Worm (Caenorhabditis elegans): ENCODE measurements around the gene C16C10.4.

Gene C16C10.4

DNA sequence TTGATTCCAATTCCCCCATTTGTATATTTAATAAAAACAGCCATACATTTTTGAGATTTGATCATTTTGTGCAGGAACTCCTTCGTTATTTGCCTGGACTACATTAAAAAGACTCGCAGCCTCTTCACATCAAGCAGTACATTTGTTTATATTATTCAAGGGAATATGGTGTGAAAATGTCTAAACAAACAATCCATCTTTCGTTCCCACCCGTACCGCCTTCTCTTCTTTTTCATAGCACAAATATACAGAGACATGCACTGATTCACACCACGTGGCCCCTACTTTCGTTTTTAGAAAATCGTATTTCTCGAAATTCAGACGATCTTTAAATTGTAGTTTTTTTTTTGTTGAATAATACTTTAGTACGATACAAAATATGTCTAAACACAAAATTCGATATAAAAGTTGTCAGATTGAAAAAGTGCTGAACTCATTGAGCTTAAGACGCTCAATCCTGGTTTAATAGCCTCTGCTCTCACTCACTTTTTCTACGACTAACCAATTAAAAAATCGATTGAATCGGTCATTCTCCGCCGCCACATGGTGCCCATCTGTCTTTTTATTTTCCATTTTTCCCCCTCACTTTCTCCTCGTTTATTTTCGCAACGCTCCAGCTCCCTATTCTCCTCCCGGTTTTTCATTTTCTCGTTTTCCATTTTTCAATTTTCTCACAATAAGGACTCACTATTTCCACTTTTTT, 24.3 kb downstream of the C16C10.4 start (continued):
- peak; percentile 5 for TF ChIP-seq hlh-17 (GFP tag; optimal IDR thresholded peaks at IDR 0.05; ENCODE audit: borderline replicate concordance)
- no peak for TF ChIP-seq unc-86 (tag; optimal IDR thresholded peaks at IDR 0.05)
- no peak for TF ChIP-seq pag-3 (tag; optimal IDR thresholded peaks at IDR 0.05; ENCODE audit: borderline replicate concordance, insufficient read depth)
- TF ChIP-seq nhr-12 (tag; optimal IDR thresholded peaks at IDR 0.05): no peak
- no peak for TF ChIP-seq F16B12.6 (tag; optimal IDR thresholded peaks at IDR 0.05)
- TF ChIP-seq lin-39 (tag; optimal IDR thresholded peaks at IDR 0.05): no peak
- no peak for TF ChIP-seq C04F5.9 (tag; optimal IDR thresholded peaks at IDR 0.05)
- peak; percentile 22 for TF ChIP-seq lin-14 (GFP tag; optimal IDR thresholded peaks at IDR 0.05)
- TF ChIP-seq alr-1 (tag; optimal IDR thresholded peaks at IDR 0.05; ENCODE audit: borderline replicate concordance): no peak
- peak; percentile 44 for TF ChIP-seq ceh-8 (GFP tag; optimal IDR thresholded peaks at IDR 0.05)
- TF ChIP-seq dpl-1 (GFP tag; optimal IDR thresholded peaks at IDR 0.05): no peak
- TF ChIP-seq nhr-71 (tag; optimal IDR thresholded peaks at IDR 0.05): peak; percentile 83
- TF ChIP-seq jun-1 (tag; optimal IDR thresholded peaks at IDR 0.05): no peak
- TF ChIP-seq ama-1 (optimal IDR thresholded peaks at IDR 0.05): peak; percentile 95
- peak; percentile 53 for TF ChIP-seq rnt-1 (tag; optimal IDR thresholded peaks at IDR 0.05)
- TF ChIP-seq ces-1 (GFP tag; optimal IDR thresholded peaks at IDR 0.05): no peak
- TF ChIP-seq fkh-8 (tag; optimal IDR thresholded peaks at IDR 0.05): no peak
- TF ChIP-seq ceh-82 (tag; optimal IDR thresholded peaks at IDR 0.05): no peak
- peak; percentile 77 for TF ChIP-seq blmp-1 (tag; optimal IDR thresholded peaks at IDR 0.05)
- no peak for TF ChIP-seq sox-4 (tag; optimal IDR thresholded peaks at IDR 0.05)
- TF ChIP-seq ceh-63 (GFP tag; optimal IDR thresholded peaks at IDR 0.05): no peak
- no peak for TF ChIP-seq lin-15B (tag; optimal IDR thresholded peaks at IDR 0.05)
- no peak for TF ChIP-seq hlh-4 (tag; optimal IDR thresholded peaks at IDR 0.05)
- no peak for TF ChIP-seq ceh-90 (tag; optimal IDR thresholded peaks at IDR 0.05)
- no peak for TF ChIP-seq egl-27 (tag; optimal IDR thresholded peaks at IDR 0.05)
- no peak for TF ChIP-seq unc-62 (GFP tag; optimal IDR thresholded peaks at IDR 0.05)
- no peak for TF ChIP-seq Y116A8C.19 (tag; optimal IDR thresholded peaks at IDR 0.05; ENCODE audit: borderline replicate concordance)
- peak; percentile 25 for TF ChIP-seq lin-13 (GFP tag; optimal IDR thresholded peaks at IDR 0.05)
- TF ChIP-seq aly-2 (tag; optimal IDR thresholded peaks at IDR 0.05): peak; percentile 94
- no peak for TF ChIP-seq zag-1 (tag; optimal IDR thresholded peaks at IDR 0.05)
- no peak for TF ChIP-seq nhr-11 (tag; optimal IDR thresholded peaks at IDR 0.05)
- no peak for TF ChIP-seq skn-1 (tag; optimal IDR thresholded peaks at IDR 0.05)

ce11 chrIII:4196301-4196987, 25.3 kb downstream of the C16C10.4 start:
- peak; percentile 60 for TF ChIP-seq snu-23 (GFP tag; optimal IDR thresholded peaks at IDR 0.05)
- peak; percentile 55 for TF ChIP-seq swsn-7 (tag; optimal IDR thresholded peaks at IDR 0.05)
- no peak for TF ChIP-seq unc-130 (tag; optimal IDR thresholded peaks at IDR 0.05)
- TF ChIP-seq nhr-76 (tag; optimal IDR thresholded peaks at IDR 0.05): no peak
- peak; percentile 92 for TF ChIP-seq rnt-1 (tag; optimal IDR thresholded peaks at IDR 0.05)
- TF ChIP-seq unc-98 (GFP tag; IDR thresholded peaks at IDR 0.05): 0 out of 2 replicates have a peak, but pooled peaks have one; percentile 49
- TF ChIP-seq nhr-12 (tag; optimal IDR thresholded peaks at IDR 0.05): no peak
- TF ChIP-seq mab-9 (GFP tag; IDR thresholded peaks at IDR 0.05): no peak
- peak; percentile 56 for TF ChIP-seq nhr-19 (GFP tag; conservative IDR thresholded peaks at IDR 0.05)
- peak; percentile 2 for TF ChIP-seq nhr-77 (tag; optimal IDR thresholded peaks at IDR 0.05)
- no peak for TF ChIP-seq ets-5 (GFP tag; IDR thresholded peaks at IDR 0.05)
- TF ChIP-seq mdl-1 (tag; optimal IDR thresholded peaks at IDR 0.05): peak; percentile 63 to 90
- TF ChIP-seq hlh-4 (tag; optimal IDR thresholded peaks at IDR 0.05): no peak
- peak; percentile 51 for TF ChIP-seq snpc-4 (tag; optimal IDR thresholded peaks at IDR 0.05)
- TF ChIP-seq sup-37 (GFP tag; optimal IDR thresholded peaks at IDR 0.05): no peak
- peak in 1 of 2 experiments; percentile 58 for TF ChIP-seq ztf-11 (tag; optimal IDR thresholded peaks at IDR 0.05)
- peak; percentile 15 for TF ChIP-seq sox-4 (tag; optimal IDR thresholded peaks at IDR 0.05)
- TF ChIP-seq aha-1 (tag; optimal IDR thresholded peaks at IDR 0.05): no peak
- no peak for TF ChIP-seq nhr-28 (tag; optimal IDR thresholded peaks at IDR 0.05)
- TF ChIP-seq lin-35 (GFP tag; optimal IDR thresholded peaks at IDR 0.05): peak in 1 of 2 experiments; percentile 69
- peak; percentile 65 for TF ChIP-seq tbx-2 (tag; optimal IDR thresholded peaks at IDR 0.05)
- TF ChIP-seq xbp-1 (tag; optimal IDR thresholded peaks at IDR 0.05): no peak
- TF ChIP-seq ama-1 (optimal IDR thresholded peaks at IDR 0.05): no peak
- TF ChIP-seq irx-1 (tag; optimal IDR thresholded peaks at IDR 0.05): peak; percentile 71

Data from whole organism, L1 larva.